Worm (Caenorhabditis elegans) whole organism, mixed stage, embryonic: ENCODE results near the gene sor-3.
A peak's percentile ranks its signal among the peaks of the same experiment; 100 is the strongest.

Experiments
- ceh-39 ChIP-seq: fragments of 150-350 bp; optimal IDR thresholded peaks from 2 replicates; lab custom pipeline; 2014; ENCODE audit warnings: missing biosample characterization, missing genetic modification characterization
- elt-1 ChIP-seq: sonication (generic microtip); optimal IDR thresholded peaks from 2 replicates; lab custom pipeline; 2017; ENCODE audit warnings: missing genetic modification characterization, mild to moderate bottlenecking, missing compliant biosample characterization, antibody characterized with exemption, moderate library complexity, borderline replicate concordance; ENCODE audit not compliant: insufficient read depth
- lsy-2 ChIP-seq: fragments of 150-350 bp; optimal IDR thresholded peaks from 2 replicates; lab custom pipeline; 2014; ENCODE audit warnings: missing biosample characterization, missing genetic modification characterization
- nhr-12 ChIP-seq: fragments of 150-350 bp; optimal IDR thresholded peaks from 2 replicates; lab custom pipeline; 2014; ENCODE audit warnings: missing biosample characterization, missing genetic modification characterization
- nhr-237 ChIP-seq: fragments of 150-350 bp; optimal IDR thresholded peaks from 2 replicates; lab custom pipeline; 2014; ENCODE audit warnings: missing biosample characterization, missing genetic modification characterization
- nhr-28 ChIP-seq: fragments of 150-350 bp; optimal IDR thresholded peaks from 2 replicates; lab custom pipeline; 2014; ENCODE audit warnings: missing biosample characterization, missing genetic modification characterization
- nhr-76 ChIP-seq: sonication (generic microtip); optimal IDR thresholded peaks from 2 replicates; lab custom pipeline; 2017; ENCODE audit warnings: missing biosample characterization, missing genetic modification characterization
- pha-4 ChIP-seq: fragments of 150-350 bp; optimal IDR thresholded peaks from 2 replicates; lab custom pipeline; 2018; ENCODE audit warnings: missing biosample characterization, missing genetic modification reagents, missing genetic modification characterization
- sem-2 ChIP-seq: fragments of 200-800 bp; sonication (Bioruptor generic); optimal IDR thresholded peaks from 2 replicates; lab custom pipeline; 2018; ENCODE audit warnings: mild to moderate bottlenecking, missing genetic modification characterization, missing compliant biosample characterization
- snpc-4 ChIP-seq: fragments of 150-350 bp; optimal IDR thresholded peaks from 2 replicates; lab custom pipeline; 2014; ENCODE audit warnings: missing biosample characterization, missing genetic modification characterization
- unc-62 ChIP-seq: fragments of 150-350 bp; optimal IDR thresholded peaks from 2 replicates; lab custom pipeline; 2014; ENCODE audit warnings: missing biosample characterization, missing genetic modification reagents, missing genetic modification characterization

ce11 chrX:371761-372285 is 18.4 kb downstream of the sor-3 start, which contains the start of gene nrde-3:
- TF ChIP-seq nhr-28 (tag; lab: Kevin White, UChicago) (no peak), elt-1 (tag; lab: Kevin White, UChicago) (peak; percentile 36), unc-62 (GFP tag; lab: Kevin White, UChicago) (no peak), nhr-237 (tag; lab: Kevin White, UChicago) (no peak), snpc-4 (tag; lab: Kevin White, UChicago) (no peak), lsy-2 (tag; lab: Kevin White, UChicago) (no peak), pha-4 (no peak), ceh-39 (peak; percentile 81), nhr-12 (tag; lab: Kevin White, UChicago) (no peak), nhr-76 (tag; lab: Kevin White, UChicago) (no peak), sem-2 (GFP tag; lab: Kevin White, UChicago) (no peak)
